Fruit fly (Drosophila melanogaster) whole organism: Measurements from ENCODE around the gene yellow-b.

Experiments
- EcR ChIP-seq, 2 experiments: fragments of >200 bp; optimal IDR thresholded peaks; 2 replicates each; lab custom pipeline; 2017; ENCODE audit warnings: missing biosample characterization in 2 of 2, missing genetic modification characterization in 2 of 2, missing genetic modification reagents in 2 of 2
- pan ChIP-seq: fragments of >200 bp; optimal IDR thresholded peaks from 2 replicates; lab custom pipeline; 2017

DNA sequence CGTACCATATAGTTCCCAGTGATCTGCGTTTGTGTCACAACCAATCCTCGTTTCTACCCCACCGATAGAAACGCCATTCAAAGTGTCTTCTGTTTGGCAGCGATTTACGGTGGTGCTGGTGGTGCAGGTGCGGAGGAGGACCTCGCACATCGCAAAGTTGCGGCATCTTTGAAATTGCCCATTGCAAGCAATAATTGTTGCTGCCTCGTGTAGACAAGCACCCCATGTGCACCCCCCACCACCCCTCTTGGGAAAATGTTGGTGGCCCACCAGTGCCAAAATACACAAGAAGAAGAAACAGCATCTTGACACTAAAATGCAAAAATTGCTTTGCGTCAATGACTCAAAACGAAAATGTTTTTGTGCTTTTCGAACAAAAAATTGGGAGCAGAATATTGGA is 10.3 kb downstream of the yellow-b start:
- TF ChIP-seq pan (lab: Kevin White, UChicago) (no peak), EcR (GFP tag; optimal IDR thresholded peaks at IDR 0.05; lab: Kevin White, UChicago) (no peak)
